Worm (Caenorhabditis elegans) whole organism, young adult: ENCODE measurements around the gene cyp-25A2.
A peak's percentile ranks its signal among the peaks of the same experiment; 100 is the strongest.

Experiments
- B0019.2 ChIP-seq: fragments of 200-800 bp; sonication (Bioruptor generic); conservative IDR thresholded peaks from 2 replicates; pipeline ENCODE4 v1.3.6; 2022; ENCODE audit warnings: missing genetic modification reagents, missing genetic modification characterization, missing compliant biosample characterization
- B0336.3 ChIP-seq: fragments of 200-800 bp; sonication (Bioruptor generic); IDR thresholded peaks from 2 replicates; pipeline ENCODE4 v1.3.6; 2022; ENCODE audit warnings: missing genetic modification characterization, missing compliant biosample characterization
- C06A6.2 ChIP-seq: fragments of 200-800 bp; sonication (Bioruptor generic); conservative IDR thresholded peaks from 2 replicates; pipeline ENCODE4 v1.3.6; 2022; ENCODE audit warnings: missing genetic modification characterization, missing compliant biosample characterization
- C17E4.6 ChIP-seq: fragments of 200-800 bp; sonication (Bioruptor generic); IDR thresholded peaks from 2 replicates; pipeline ENCODE4 v1.3.6; 2022; ENCODE audit warnings: missing genetic modification reagents, missing genetic modification characterization, missing compliant biosample characterization
- F22D6.2 ChIP-seq: sonication (generic microtip); optimal IDR thresholded peaks from 2 replicates; lab custom pipeline; 2016; ENCODE audit warnings: mild to moderate bottlenecking, missing genetic modification characterization, missing compliant biosample characterization
- F57C9.4 ChIP-seq: sonication (generic microtip); optimal IDR thresholded peaks from 2 replicates; lab custom pipeline; 2017; ENCODE audit warnings: mild to moderate bottlenecking, missing genetic modification characterization, missing compliant biosample characterization
- K11D2.4 ChIP-seq: fragments of 200-800 bp; sonication (Bioruptor generic); IDR thresholded peaks from 2 replicates; pipeline ENCODE4 v1.3.6; 2022; ENCODE audit warnings: missing genetic modification reagents, missing genetic modification characterization, missing compliant biosample characterization
- K12H6.12 ChIP-seq: fragments of 200-800 bp; sonication (Bioruptor generic); optimal IDR thresholded peaks from 2 replicates; lab custom pipeline; 2018; ENCODE audit warnings: mild to moderate bottlenecking, missing genetic modification characterization, missing compliant biosample characterization
- T26A5.8 ChIP-seq: sonication (generic microtip); optimal IDR thresholded peaks from 2 replicates; lab custom pipeline; 2016; ENCODE audit warnings: missing genetic modification characterization, missing compliant biosample characterization
- Y53F4B.3 ChIP-seq: fragments of 200-800 bp; sonication (Bioruptor generic); IDR thresholded peaks from 2 replicates; pipeline ENCODE4 v1.3.6; 2022; ENCODE audit warnings: missing genetic modification reagents, missing genetic modification characterization, missing compliant biosample characterization
- Y53G8AR.9 ChIP-seq: fragments of 200-800 bp; sonication (Bioruptor generic); conservative IDR thresholded peaks from 2 replicates; pipeline ENCODE4 v1.3.6; 2022; ENCODE audit warnings: missing genetic modification reagents, missing genetic modification characterization, missing compliant biosample characterization
- Y67H2A.10 ChIP-seq: fragments of 200-800 bp; sonication (Bioruptor generic); conservative IDR thresholded peaks from 2 replicates; pipeline ENCODE4 v1.3.6; 2022; ENCODE audit warnings: missing genetic modification reagents, missing genetic modification characterization, missing compliant biosample characterization
- Y79H2A.3 ChIP-seq: fragments of 200-800 bp; sonication (Bioruptor generic); conservative IDR thresholded peaks from 2 replicates; pipeline ENCODE4 v1.3.6; 2022; ENCODE audit warnings: missing genetic modification reagents, missing genetic modification characterization, missing compliant biosample characterization
- Y95B8A.8 ChIP-seq: fragments of 200-800 bp; sonication (Bioruptor generic); IDR thresholded peaks from 2 replicates; pipeline ENCODE4 v1.3.6; 2022; ENCODE audit warnings: missing genetic modification reagents, missing genetic modification characterization, missing compliant biosample characterization
- ama-1 ChIP-seq, 3 experiments: fragments of 150-350 bp in 1 of 3; sonication (generic microtip) in 2 of 3; optimal IDR thresholded peaks; 2 replicates each; lab custom pipeline; 2014 to 2018; ENCODE audit warnings: missing biosample characterization in 2 of 3, missing genetic modification characterization in 2 of 3, missing genetic modification reagents in 2 of 3
- attf-3 ChIP-seq: fragments of 200-800 bp; sonication (Bioruptor generic); conservative IDR thresholded peaks from 2 replicates; pipeline ENCODE4 v1.3.6; 2022; ENCODE audit warnings: missing genetic modification reagents, missing genetic modification characterization, missing compliant biosample characterization
- attf-5 ChIP-seq: fragments of 200-800 bp; sonication (Bioruptor generic); optimal IDR thresholded peaks from 2 replicates; lab custom pipeline; 2018; ENCODE audit warnings: mild to moderate bottlenecking, missing genetic modification characterization, missing compliant biosample characterization
- attf-6 ChIP-seq: fragments of 200-800 bp; sonication (Bioruptor generic); IDR thresholded peaks from 2 replicates; pipeline ENCODE4 v1.3.6; 2022; ENCODE audit warnings: missing genetic modification reagents, missing genetic modification characterization, missing compliant biosample characterization
- ccch-3 ChIP-seq: fragments of 200-800 bp; sonication (Bioruptor generic); optimal IDR thresholded peaks from 2 replicates; lab custom pipeline; 2018; ENCODE audit warnings: mild to moderate bottlenecking, missing genetic modification characterization, missing compliant biosample characterization
- cebp-1 ChIP-seq, 2 experiments: fragments of 200-800 bp in 1 of 2; sonication (Bioruptor generic) in 1 of 2; sonication (generic microtip) in 1 of 2; IDR thresholded peaks in 1 of 2; optimal IDR thresholded peaks in 1 of 2; 2 replicates each; pipeline versions ENCODE4 v1.3.6 to Lab custom; 2017 to 2022; ENCODE audit warnings: missing compliant biosample characterization in 2 of 2, missing genetic modification characterization in 2 of 2, mild to moderate bottlenecking in 1 of 2, missing genetic modification reagents in 1 of 2, moderate library complexity in 1 of 2
- cebp-2 ChIP-seq: fragments of 200-800 bp; sonication (Bioruptor generic); IDR thresholded peaks from 2 replicates; pipeline ENCODE4 v1.3.6; 2022; ENCODE audit warnings: missing genetic modification characterization, missing compliant biosample characterization
- ceh-100 ChIP-seq: fragments of 200-800 bp; sonication (Bioruptor generic); IDR thresholded peaks from 2 replicates; pipeline ENCODE4 v1.3.6; 2022; ENCODE audit warnings: missing genetic modification reagents, missing genetic modification characterization, missing compliant biosample characterization
- ceh-40 ChIP-seq: fragments of 200-800 bp; sonication (Bioruptor generic); IDR thresholded peaks from 2 replicates; pipeline ENCODE4 v1.3.6; 2022; ENCODE audit warnings: missing genetic modification characterization, missing compliant biosample characterization
- efl-1 ChIP-seq: fragments of 150-350 bp; optimal IDR thresholded peaks from 2 replicates; lab custom pipeline; 2014; ENCODE audit warnings: missing biosample characterization, missing genetic modification reagents, missing genetic modification characterization
- hmg-20 ChIP-seq: fragments of 200-800 bp; sonication (Bioruptor generic); IDR thresholded peaks from 2 replicates; pipeline ENCODE4 v1.3.6; 2022; ENCODE audit warnings: missing genetic modification reagents, missing genetic modification characterization, missing compliant biosample characterization
- lag-1 ChIP-seq: fragments of 200-800 bp; sonication (Bioruptor generic); IDR thresholded peaks from 2 replicates; pipeline ENCODE4 v1.3.6; 2022; ENCODE audit warnings: missing genetic modification reagents, missing genetic modification characterization, missing compliant biosample characterization
- let-526 ChIP-seq: fragments of 200-800 bp; sonication (Bioruptor generic); IDR thresholded peaks from 2 replicates; pipeline ENCODE4 v1.3.6; 2022; ENCODE audit warnings: missing genetic modification reagents, missing genetic modification characterization, missing compliant biosample characterization
- let-607 ChIP-seq, 2 experiments: fragments of 200-800 bp in 1 of 2; sonication (Bioruptor generic) in 1 of 2; sonication (generic microtip) in 1 of 2; optimal IDR thresholded peaks; 2 replicates each; lab custom pipeline; 2016 to 2018; ENCODE audit warnings: mild to moderate bottlenecking in 2 of 2, missing compliant biosample characterization in 2 of 2, missing genetic modification characterization in 2 of 2, moderate library complexity in 2 of 2, missing genotype in 1 of 2
- lin-26 ChIP-seq: fragments of 200-800 bp; sonication (Bioruptor generic); IDR thresholded peaks from 2 replicates; pipeline ENCODE4 v1.3.6; 2022; ENCODE audit warnings: missing genetic modification reagents, missing genetic modification characterization, missing compliant biosample characterization
- lin-54 ChIP-seq: fragments of 200-800 bp; sonication (Bioruptor generic); optimal IDR thresholded peaks from 2 replicates; lab custom pipeline; 2018; ENCODE audit warnings: mild to moderate bottlenecking, missing genetic modification characterization, missing compliant biosample characterization
- lsy-27 ChIP-seq: sonication (generic microtip); optimal IDR thresholded peaks from 2 replicates; lab custom pipeline; 2017; ENCODE audit warnings: missing genetic modification characterization, mild to moderate bottlenecking, missing compliant biosample characterization, antibody characterized with exemption, missing genotype, borderline replicate concordance; ENCODE audit not compliant: insufficient read depth
- madf-3 ChIP-seq: fragments of 200-800 bp; sonication (Bioruptor generic); IDR thresholded peaks from 2 replicates; pipeline ENCODE4 v1.3.6; 2022; ENCODE audit warnings: missing genetic modification reagents, missing genetic modification characterization, missing compliant biosample characterization
- madf-8 ChIP-seq: fragments of 200-800 bp; sonication (Bioruptor generic); conservative IDR thresholded peaks from 2 replicates; pipeline ENCODE4 v1.3.6; 2022; ENCODE audit warnings: missing genetic modification reagents, missing genetic modification characterization, missing compliant biosample characterization
- mcd-1 ChIP-seq: fragments of 200-800 bp; sonication (Bioruptor generic); IDR thresholded peaks from 2 replicates; pipeline ENCODE4 v1.3.6; 2022; ENCODE audit warnings: missing genetic modification reagents, missing genetic modification characterization, missing compliant biosample characterization
- mes-4 ChIP-seq: sonication (generic microtip); optimal IDR thresholded peaks from 2 replicates; lab custom pipeline; 2016; ENCODE audit warnings: missing genotype, missing genetic modification characterization, missing compliant biosample characterization
- nfya-2 ChIP-seq: fragments of 200-800 bp; sonication (Bioruptor generic); IDR thresholded peaks from 2 replicates; pipeline ENCODE4 v1.3.6; 2022; ENCODE audit warnings: missing genetic modification reagents, missing genetic modification characterization, missing compliant biosample characterization
- nfyb-1 ChIP-seq: fragments of 200-800 bp; sonication (Bioruptor generic); IDR thresholded peaks from 2 replicates; pipeline ENCODE4 v1.3.6; 2022; ENCODE audit warnings: missing genetic modification reagents, missing genetic modification characterization, missing compliant biosample characterization
- nhr-120 ChIP-seq: fragments of 200-800 bp; sonication (Bioruptor generic); IDR thresholded peaks from 2 replicates; pipeline ENCODE4 v1.3.6; 2022; ENCODE audit warnings: missing genetic modification characterization, missing compliant biosample characterization
- nhr-27 ChIP-seq: fragments of 200-800 bp; sonication (Bioruptor generic); optimal IDR thresholded peaks from 2 replicates; lab custom pipeline; 2018; ENCODE audit warnings: mild to moderate bottlenecking, missing genetic modification characterization, moderate library complexity, missing compliant biosample characterization
- pbrm-1 ChIP-seq: fragments of 200-800 bp; sonication (Bioruptor generic); IDR thresholded peaks from 2 replicates; pipeline ENCODE4 v1.3.6; 2022; ENCODE audit warnings: missing genetic modification reagents, missing genetic modification characterization, missing compliant biosample characterization
- pha-4 ChIP-seq: fragments of 150-350 bp; sonication (generic microtip); optimal IDR thresholded peaks from 2 replicates; lab custom pipeline; 2014; ENCODE audit warnings: missing biosample characterization, missing genetic modification reagents, missing genetic modification characterization
- somi-1 ChIP-seq: fragments of 200-800 bp; sonication (Bioruptor generic); optimal IDR thresholded peaks from 2 replicates; lab custom pipeline; 2018; ENCODE audit warnings: mild to moderate bottlenecking, missing genetic modification characterization, missing compliant biosample characterization
- tbp1 ChIP-seq: fragments of 200-800 bp; sonication (Bioruptor generic); optimal IDR thresholded peaks from 2 replicates; lab custom pipeline; 2018; ENCODE audit warnings: mild to moderate bottlenecking, missing genetic modification characterization, missing compliant biosample characterization
- xnd-1 ChIP-seq: sonication (generic microtip); optimal IDR thresholded peaks from 2 replicates; lab custom pipeline; 2016; ENCODE audit warnings: missing genotype, missing genetic modification reagents, missing genetic modification characterization, missing compliant biosample characterization
- zfh-2 ChIP-seq: fragments of 200-800 bp; sonication (Bioruptor generic); conservative IDR thresholded peaks from 2 replicates; pipeline ENCODE4 v1.3.6; 2022; ENCODE audit warnings: missing genetic modification reagents, missing genetic modification characterization, missing compliant biosample characterization
- ztf-22 ChIP-seq: fragments of 200-800 bp; sonication (Bioruptor generic); optimal IDR thresholded peaks from 2 replicates; lab custom pipeline; 2018; ENCODE audit warnings: mild to moderate bottlenecking, missing genetic modification characterization, moderate library complexity, missing compliant biosample characterization
- ztf-25 ChIP-seq: fragments of 200-800 bp; sonication (Bioruptor generic); IDR thresholded peaks from 2 replicates; pipeline ENCODE4 v1.3.6; 2022; ENCODE audit warnings: missing genetic modification reagents, missing genetic modification characterization, missing compliant biosample characterization
- ztf-3 ChIP-seq: fragments of 200-800 bp; sonication (Bioruptor generic); optimal IDR thresholded peaks from 2 replicates; lab custom pipeline; 2018; ENCODE audit warnings: mild to moderate bottlenecking, missing genetic modification characterization, missing compliant biosample characterization
- ztf-6 ChIP-seq: fragments of 200-800 bp; sonication (Bioruptor generic); IDR thresholded peaks from 2 replicates; pipeline ENCODE4 v1.3.6; 2022; ENCODE audit warnings: missing genetic modification reagents, missing genetic modification characterization, missing compliant biosample characterization

Gene cyp-25A2

ce11 chrIII:3875608-3876007 lies 40.6 kb downstream of the cyp-25A2 start:
- TF ChIP-seq nfyb-1 (GFP tag; lab: Robert Waterston, UW) (peak; percentile 48; the same call in 1 of the 2 replicates), ztf-25 (GFP tag; lab: Robert Waterston, UW) (no peak), lag-1 (GFP tag; lab: Robert Waterston, UW) (no peak), nfya-2 (GFP tag; lab: Robert Waterston, UW) (no peak), Y95B8A.8 (no peak), let-607 (tag; optimal IDR thresholded peaks at IDR 0.05; lab: Kevin White, UChicago) (no peak), nhr-27 (tag; lab: Kevin White, UChicago) (no peak), attf-3 (no peak), Y79H2A.3 (no peak), C06A6.2 (GFP tag; lab: Robert Waterston, UW) (no peak), zfh-2 (GFP tag; lab: Robert Waterston, UW) (no peak), attf-5 (no peak), Y53F4B.3 (GFP tag; lab: Robert Waterston, UW) (no peak), nhr-120 (no peak), attf-6 (GFP tag; lab: Robert Waterston, UW) (no peak), Y53G8AR.9 (no peak), pha-4 (tag; lab: Kevin White, UChicago) (peak; percentile 32), lin-54 (GFP tag; lab: Kevin White, UChicago) (no peak), T26A5.8 (tag; lab: Kevin White, UChicago) (no peak), B0336.3 (GFP tag; lab: Robert Waterston, UW) (no peak), hmg-20 (GFP tag; lab: Robert Waterston, UW) (no peak), let-526 (GFP tag; lab: Robert Waterston, UW) (no peak), F57C9.4 (tag; lab: Kevin White, UChicago) (no peak), K11D2.4 (GFP tag; lab: Robert Waterston, UW) (no peak), ccch-3 (GFP tag; lab: Kevin White, UChicago) (no peak), madf-3 (GFP tag; lab: Robert Waterston, UW) (no peak), ama-1 (optimal IDR thresholded peaks at IDR 0.05; lab: Kevin White, UChicago) (no peak), ama-1 (GFP tag; optimal IDR thresholded peaks at IDR 0.05; lab: Kevin White, UChicago) (no peak), ceh-40 (GFP tag; lab: Robert Waterston, UW) (no peak), F22D6.2 (tag; lab: Kevin White, UChicago) (no peak), somi-1 (GFP tag; lab: Kevin White, UChicago) (no peak), madf-8 (GFP tag; lab: Robert Waterston, UW) (no peak), tbp1 (no peak), ceh-100 (no peak), mcd-1 (GFP tag; lab: Robert Waterston, UW) (no peak), C17E4.6 (GFP tag; lab: Robert Waterston, UW) (no peak), xnd-1 (tag; lab: Kevin White, UChicago) (no peak), ztf-22 (GFP tag; lab: Kevin White, UChicago) (no peak), cebp-2 (GFP tag; lab: Robert Waterston, UW) (no peak), lin-26 (GFP tag; lab: Robert Waterston, UW) (no peak), mes-4 (tag; lab: Kevin White, UChicago) (no peak), cebp-1 (GFP tag; IDR thresholded peaks at IDR 0.05; lab: Robert Waterston, UW) (peak; percentile 18; the same call in 1 of the 2 replicates), cebp-1 (tag; optimal IDR thresholded peaks at IDR 0.05; lab: Kevin White, UChicago) (peak; percentile 60), pbrm-1 (GFP tag; lab: Robert Waterston, UW) (no peak), lsy-27 (tag; lab: Kevin White, UChicago) (no peak), B0019.2 (GFP tag; lab: Robert Waterston, UW) (no peak), K12H6.12 (tag; lab: Kevin White, UChicago) (no peak), ztf-3 (GFP tag; lab: Kevin White, UChicago) (no peak), ztf-6 (GFP tag; lab: Robert Waterston, UW) (no peak), efl-1 (no peak), Y67H2A.10 (GFP tag; lab: Robert Waterston, UW) (no peak)
